Worm (Caenorhabditis elegans) whole organism, mixed stage, embryonic: Measurements from ENCODE around the gene str-14.

Source experiments
- bed-3 ChIP-seq: fragments of 200-800 bp; sonication (Bioruptor generic); optimal IDR thresholded peaks from 3 replicates; lab custom pipeline; 2018; ENCODE audit warnings: mild to moderate bottlenecking, missing genetic modification characterization, moderate library complexity, missing compliant biosample characterization
- blmp-1 ChIP-seq: fragments of 150-350 bp; optimal IDR thresholded peaks from 2 replicates; lab custom pipeline; 2014; ENCODE audit warnings: missing biosample characterization, missing genetic modification characterization
- ceh-39 ChIP-seq: fragments of 150-350 bp; optimal IDR thresholded peaks from 2 replicates; lab custom pipeline; 2014; ENCODE audit warnings: missing biosample characterization, missing genetic modification characterization
- ceh-43 ChIP-seq: fragments of 200-800 bp; sonication (Bioruptor generic); optimal IDR thresholded peaks from 2 replicates; lab custom pipeline; 2018; ENCODE audit warnings: mild to moderate bottlenecking, missing genetic modification characterization, moderate library complexity, missing compliant biosample characterization
- ceh-83 ChIP-seq: fragments of 200-800 bp; sonication (Bioruptor generic); optimal IDR thresholded peaks from 2 replicates; lab custom pipeline; 2018; ENCODE audit warnings: mild to moderate bottlenecking, missing genetic modification characterization, missing compliant biosample characterization
- ces-1 ChIP-seq: fragments of 150-350 bp; optimal IDR thresholded peaks from 2 replicates; lab custom pipeline; 2014; ENCODE audit warnings: missing biosample characterization, missing genetic modification reagents, missing genetic modification characterization
- cnd-1 ChIP-seq: fragments of 200-800 bp; sonication (Bioruptor generic); optimal IDR thresholded peaks from 2 replicates; lab custom pipeline; 2018; ENCODE audit warnings: mild to moderate bottlenecking, missing genetic modification characterization, missing compliant biosample characterization
- ham-2 ChIP-seq: fragments of 200-800 bp; sonication (Bioruptor generic); optimal IDR thresholded peaks from 2 replicates; lab custom pipeline; 2018; ENCODE audit warnings: mild to moderate bottlenecking, missing genetic modification characterization, missing compliant biosample characterization
- hlh-1 ChIP-seq: fragments of 150-350 bp; optimal IDR thresholded peaks from 2 replicates; lab custom pipeline; 2014; ENCODE audit warnings: missing biosample characterization, missing genetic modification reagents, missing genetic modification characterization
- lin-32 ChIP-seq: fragments of 200-800 bp; sonication (Bioruptor generic); optimal IDR thresholded peaks from 2 replicates; lab custom pipeline; 2018; ENCODE audit warnings: mild to moderate bottlenecking, missing genetic modification characterization, missing compliant biosample characterization
- mab-5 ChIP-seq: fragments of 150-350 bp; optimal IDR thresholded peaks from 2 replicates; lab custom pipeline; 2014; ENCODE audit warnings: missing biosample characterization, missing genetic modification characterization
- nhr-237 ChIP-seq: fragments of 150-350 bp; optimal IDR thresholded peaks from 2 replicates; lab custom pipeline; 2014; ENCODE audit warnings: missing biosample characterization, missing genetic modification characterization
- nhr-76 ChIP-seq: sonication (generic microtip); optimal IDR thresholded peaks from 2 replicates; lab custom pipeline; 2017; ENCODE audit warnings: missing biosample characterization, missing genetic modification characterization
- pha-4 ChIP-seq: fragments of 150-350 bp; optimal IDR thresholded peaks from 2 replicates; lab custom pipeline; 2018; ENCODE audit warnings: missing biosample characterization, missing genetic modification reagents, missing genetic modification characterization
- sem-2 ChIP-seq: fragments of 200-800 bp; sonication (Bioruptor generic); optimal IDR thresholded peaks from 2 replicates; lab custom pipeline; 2018; ENCODE audit warnings: mild to moderate bottlenecking, missing genetic modification characterization, missing compliant biosample characterization
- snpc-4 ChIP-seq: fragments of 150-350 bp; optimal IDR thresholded peaks from 2 replicates; lab custom pipeline; 2014; ENCODE audit warnings: missing biosample characterization, missing genetic modification characterization
- unc-62 ChIP-seq: fragments of 150-350 bp; optimal IDR thresholded peaks from 2 replicates; lab custom pipeline; 2014; ENCODE audit warnings: missing biosample characterization, missing genetic modification reagents, missing genetic modification characterization
- zip-8 ChIP-seq: fragments of 150-350 bp; optimal IDR thresholded peaks from 2 replicates; lab custom pipeline; 2014; ENCODE audit warnings: missing biosample characterization, missing genetic modification characterization
- ztf-11 ChIP-seq: fragments of 150-350 bp; optimal IDR thresholded peaks from 2 replicates; lab custom pipeline; 2014; ENCODE audit warnings: missing biosample characterization, missing genetic modification characterization

The str-14 gene

ce11 chrV:16407663-16408062 is 47.3 kb downstream of the str-14 start, which contains the start of gene F26D2.3:
F26D2.3 (plus strand) TSS chrV:16407963.
- TF ChIP-seq ztf-11 (tag; lab: Kevin White, UChicago) = no peak

- TF ChIP-seq zip-8 (tag; lab: Kevin White, UChicago) (peak; percentile 57), blmp-1 (tag; lab: Kevin White, UChicago) (no peak)
Measured at ce11 chrV:16406357-16406756, 48.6 kb downstream of the str-14 start.

ce11 chrV:16405366-16405765 is 49.6 kb downstream of the str-14 start:
- TF ChIP-seq ceh-83 (no peak), lin-32 (GFP tag; lab: Kevin White, UChicago) (no peak), hlh-1 (tag; lab: Kevin White, UChicago) (no peak), ceh-43 (GFP tag; lab: Kevin White, UChicago) (no peak), sem-2 (no peak), mab-5 (tag; lab: Kevin White, UChicago) (no peak), ces-1 (no peak), snpc-4 (tag; lab: Kevin White, UChicago) (no peak), ham-2 (GFP tag; lab: Kevin White, UChicago) (no peak), nhr-76 (tag; lab: Kevin White, UChicago) (no peak), cnd-1 (tag; lab: Kevin White, UChicago) (no peak), nhr-237 (no peak), ceh-39 (tag; lab: Kevin White, UChicago) (no peak), unc-62 (GFP tag; lab: Kevin White, UChicago) (no peak)

- no peak for TF ChIP-seq bed-3 (GFP tag; lab: Kevin White, UChicago)
- TF ChIP-seq sem-2 = no peak
- TF ChIP-seq zip-8 (tag; lab: Kevin White, UChicago) = no peak
- TF ChIP-seq pha-4 = no peak
- TF ChIP-seq ztf-11 (tag; lab: Kevin White, UChicago) = no peak
Measured at ce11 chrV:16403974-16404373, 51.0 kb downstream of the str-14 start, which contains the start of gene syp-1. syp-1 (plus strand) TSS chrV:16404274.
